Worm (Caenorhabditis elegans) whole organism, young adult: ENCODE results near the gene R02D5.3.

Experiments
- B0019.2 ChIP-seq: fragments of 200-800 bp; sonication (Bioruptor generic); conservative IDR thresholded peaks from 2 replicates; pipeline ENCODE4 v1.3.6; 2022; ENCODE audit warnings: missing genetic modification reagents, missing genetic modification characterization, missing compliant biosample characterization
- F37B4.10 ChIP-seq: fragments of 200-800 bp; sonication (Bioruptor generic); IDR thresholded peaks from 2 replicates; pipeline ENCODE4 v1.3.6; 2022; ENCODE audit warnings: missing genetic modification characterization, missing compliant biosample characterization
- pha-4 ChIP-seq: fragments of 150-350 bp; sonication (generic microtip); optimal IDR thresholded peaks from 2 replicates; lab custom pipeline; 2014; ENCODE audit warnings: missing biosample characterization, missing genetic modification reagents, missing genetic modification characterization
- unc-62 ChIP-seq: fragments of 150-350 bp; optimal IDR thresholded peaks from 2 replicates; lab custom pipeline; 2014; ENCODE audit warnings: missing biosample characterization, missing genetic modification reagents, missing genetic modification characterization

- TF ChIP-seq B0019.2 (GFP tag; lab: Robert Waterston, UW) (no peak), unc-62 (GFP tag; lab: Kevin White, UChicago) (no peak), pha-4 (tag; lab: Kevin White, UChicago) (no peak), F37B4.10 (GFP tag; lab: Robert Waterston, UW) (no peak)
Observed at ce11 chrV:14493665-14494064, 10.7 kb downstream of the R02D5.3 start.
